Worm (Caenorhabditis elegans) whole organism, mixed stage, embryonic: ENCODE results near the gene pho-8.
A peak's percentile ranks its signal among the peaks of the same experiment; 100 is the strongest.

Experiments
- M03D4.4 ChIP-seq: sonication (generic microtip); optimal IDR thresholded peaks from 2 replicates; lab custom pipeline; 2017; ENCODE audit warnings: mild to moderate bottlenecking, missing genetic modification characterization, missing compliant biosample characterization
- bed-3 ChIP-seq: fragments of 200-800 bp; sonication (Bioruptor generic); optimal IDR thresholded peaks from 3 replicates; lab custom pipeline; 2018; ENCODE audit warnings: mild to moderate bottlenecking, missing genetic modification characterization, moderate library complexity, missing compliant biosample characterization
- ceh-39 ChIP-seq: fragments of 150-350 bp; optimal IDR thresholded peaks from 2 replicates; lab custom pipeline; 2014; ENCODE audit warnings: missing biosample characterization, missing genetic modification characterization
- ceh-43 ChIP-seq: fragments of 200-800 bp; sonication (Bioruptor generic); optimal IDR thresholded peaks from 2 replicates; lab custom pipeline; 2018; ENCODE audit warnings: mild to moderate bottlenecking, missing genetic modification characterization, moderate library complexity, missing compliant biosample characterization
- ceh-83 ChIP-seq: fragments of 200-800 bp; sonication (Bioruptor generic); optimal IDR thresholded peaks from 2 replicates; lab custom pipeline; 2018; ENCODE audit warnings: mild to moderate bottlenecking, missing genetic modification characterization, missing compliant biosample characterization
- ces-1 ChIP-seq: fragments of 150-350 bp; optimal IDR thresholded peaks from 2 replicates; lab custom pipeline; 2014; ENCODE audit warnings: missing biosample characterization, missing genetic modification reagents, missing genetic modification characterization
- cnd-1 ChIP-seq: fragments of 200-800 bp; sonication (Bioruptor generic); optimal IDR thresholded peaks from 2 replicates; lab custom pipeline; 2018; ENCODE audit warnings: mild to moderate bottlenecking, missing genetic modification characterization, missing compliant biosample characterization
- drap-1 ChIP-seq: fragments of 200-800 bp; sonication (Bioruptor generic); optimal IDR thresholded peaks from 3 replicates; lab custom pipeline; 2018; ENCODE audit warnings: mild to moderate bottlenecking, missing genetic modification characterization, missing compliant biosample characterization
- elt-1 ChIP-seq: sonication (generic microtip); optimal IDR thresholded peaks from 2 replicates; lab custom pipeline; 2017; ENCODE audit warnings: missing genetic modification characterization, mild to moderate bottlenecking, missing compliant biosample characterization, antibody characterized with exemption, moderate library complexity, borderline replicate concordance; ENCODE audit not compliant: insufficient read depth
- elt-3 ChIP-seq: fragments of 150-350 bp; optimal IDR thresholded peaks from 2 replicates; lab custom pipeline; 2014; ENCODE audit warnings: missing biosample characterization, missing genetic modification characterization
- hlh-1 ChIP-seq: fragments of 150-350 bp; optimal IDR thresholded peaks from 2 replicates; lab custom pipeline; 2014; ENCODE audit warnings: missing biosample characterization, missing genetic modification reagents, missing genetic modification characterization
- lin-13 ChIP-seq: fragments of 150-350 bp; optimal IDR thresholded peaks from 2 replicates; lab custom pipeline; 2014; ENCODE audit warnings: missing biosample characterization, missing genetic modification characterization
- lin-32 ChIP-seq: fragments of 200-800 bp; sonication (Bioruptor generic); optimal IDR thresholded peaks from 2 replicates; lab custom pipeline; 2018; ENCODE audit warnings: mild to moderate bottlenecking, missing genetic modification characterization, missing compliant biosample characterization
- lsy-2 ChIP-seq: fragments of 150-350 bp; optimal IDR thresholded peaks from 2 replicates; lab custom pipeline; 2014; ENCODE audit warnings: missing biosample characterization, missing genetic modification characterization
- mep-1 ChIP-seq: fragments of 150-350 bp; optimal IDR thresholded peaks from 2 replicates; lab custom pipeline; 2017; ENCODE audit warnings: missing biosample characterization, missing genetic modification reagents, missing genetic modification characterization, inconsistent platforms
- mls-2 ChIP-seq: sonication (generic microtip); optimal IDR thresholded peaks from 2 replicates; lab custom pipeline; 2016; ENCODE audit warnings: mild to moderate bottlenecking, missing genetic modification characterization, moderate library complexity, missing compliant biosample characterization
- nhr-12 ChIP-seq: fragments of 150-350 bp; optimal IDR thresholded peaks from 2 replicates; lab custom pipeline; 2014; ENCODE audit warnings: missing biosample characterization, missing genetic modification characterization
- nhr-2 ChIP-seq: fragments of 150-350 bp; optimal IDR thresholded peaks from 2 replicates; lab custom pipeline; 2014; ENCODE audit warnings: missing biosample characterization, missing genetic modification characterization
- nhr-237 ChIP-seq: fragments of 150-350 bp; optimal IDR thresholded peaks from 2 replicates; lab custom pipeline; 2014; ENCODE audit warnings: missing biosample characterization, missing genetic modification characterization
- nhr-28 ChIP-seq: fragments of 150-350 bp; optimal IDR thresholded peaks from 2 replicates; lab custom pipeline; 2014; ENCODE audit warnings: missing biosample characterization, missing genetic modification characterization
- nhr-76 ChIP-seq: sonication (generic microtip); optimal IDR thresholded peaks from 2 replicates; lab custom pipeline; 2017; ENCODE audit warnings: missing biosample characterization, missing genetic modification characterization
- pha-4 ChIP-seq: fragments of 150-350 bp; optimal IDR thresholded peaks from 2 replicates; lab custom pipeline; 2018; ENCODE audit warnings: missing biosample characterization, missing genetic modification reagents, missing genetic modification characterization
- sem-2 ChIP-seq: fragments of 200-800 bp; sonication (Bioruptor generic); optimal IDR thresholded peaks from 2 replicates; lab custom pipeline; 2018; ENCODE audit warnings: mild to moderate bottlenecking, missing genetic modification characterization, missing compliant biosample characterization
- snpc-4 ChIP-seq: fragments of 150-350 bp; optimal IDR thresholded peaks from 2 replicates; lab custom pipeline; 2014; ENCODE audit warnings: missing biosample characterization, missing genetic modification characterization
- tbx-8 ChIP-seq: fragments of 200-800 bp; sonication (Bioruptor generic); optimal IDR thresholded peaks from 2 replicates; lab custom pipeline; 2018; ENCODE audit warnings: mild to moderate bottlenecking, missing genetic modification characterization, moderate library complexity, missing compliant biosample characterization
- unc-120 ChIP-seq: sonication (generic microtip); optimal IDR thresholded peaks from 2 replicates; lab custom pipeline; 2017; ENCODE audit warnings: missing genetic modification characterization, missing compliant biosample characterization; ENCODE audit not compliant: poor library complexity, severe bottlenecking
- unc-62 ChIP-seq: fragments of 150-350 bp; optimal IDR thresholded peaks from 2 replicates; lab custom pipeline; 2014; ENCODE audit warnings: missing biosample characterization, missing genetic modification reagents, missing genetic modification characterization
- zip-8 ChIP-seq: fragments of 150-350 bp; optimal IDR thresholded peaks from 2 replicates; lab custom pipeline; 2014; ENCODE audit warnings: missing biosample characterization, missing genetic modification characterization
- ztf-11 ChIP-seq: fragments of 150-350 bp; optimal IDR thresholded peaks from 2 replicates; lab custom pipeline; 2014; ENCODE audit warnings: missing biosample characterization, missing genetic modification characterization

Gene pho-8

ce11 chrV:11858299-11858698, 24.9 kb downstream of the pho-8 start:
- TF ChIP-seq elt-1 (tag; lab: Kevin White, UChicago) (peak; percentile 77), lsy-2 (tag; lab: Kevin White, UChicago) (no peak)
- TF ChIP-seq, all 35 proteins: peak for 1

- TF ChIP-seq lin-32 (GFP tag; lab: Kevin White, UChicago) (no peak), nhr-12 (tag; lab: Kevin White, UChicago) (no peak), elt-3 (tag; lab: Kevin White, UChicago) (no peak), nhr-237 (tag; lab: Kevin White, UChicago) (no peak), unc-62 (GFP tag; lab: Kevin White, UChicago) (no peak), snpc-4 (tag; lab: Kevin White, UChicago) (no peak), ceh-83 (GFP tag; lab: Kevin White, UChicago) (no peak), unc-120 (tag; lab: Kevin White, UChicago) (no peak), nhr-76 (tag; lab: Kevin White, UChicago) (no peak), tbx-8 (no peak)
- TF ChIP-seq, all 35 proteins: peak for 0
Observed at ce11 chrV:11859082-11859858, 25.9 kb downstream of the pho-8 start.

- TF ChIP-seq ceh-43 (GFP tag; lab: Kevin White, UChicago) (no peak), tbx-8 (no peak), nhr-28 (tag; lab: Kevin White, UChicago) (no peak), mls-2 (no peak), nhr-237 (tag; lab: Kevin White, UChicago) (no peak), bed-3 (no peak), unc-120 (tag; lab: Kevin White, UChicago) (no peak), lsy-2 (tag; lab: Kevin White, UChicago) (no peak), ztf-11 (tag; lab: Kevin White, UChicago) (no peak), unc-62 (GFP tag; lab: Kevin White, UChicago) (no peak), M03D4.4 (no peak), drap-1 (no peak), nhr-12 (tag; lab: Kevin White, UChicago) (no peak), zip-8 (no peak), sem-2 (GFP tag; lab: Kevin White, UChicago) (no peak), elt-1 (tag; lab: Kevin White, UChicago) (no peak), cnd-1 (tag; lab: Kevin White, UChicago) (no peak)
Observed at ce11 chrV:11860375-11860774, 27.0 kb downstream of the pho-8 start, which contains the start of gene R13H4.5. TSS of gene R13H4.5 (plus strand) at chrV:11860675.

- TF ChIP-seq nhr-76 (tag; lab: Kevin White, UChicago) (no peak), unc-120 (tag; lab: Kevin White, UChicago) (no peak), ces-1 (GFP tag; lab: Kevin White, UChicago) (no peak), elt-3 (tag; lab: Kevin White, UChicago) (no peak), sem-2 (GFP tag; lab: Kevin White, UChicago) (no peak), pha-4 (tag; lab: Kevin White, UChicago) (no peak), M03D4.4 (no peak), ceh-43 (GFP tag; lab: Kevin White, UChicago) (no peak), nhr-237 (tag; lab: Kevin White, UChicago) (no peak), ceh-39 (tag; lab: Kevin White, UChicago) (no peak), ztf-11 (tag; lab: Kevin White, UChicago) (no peak), lin-13 (tag; lab: Kevin White, UChicago) (no peak), lin-32 (GFP tag; lab: Kevin White, UChicago) (no peak), nhr-2 (no peak), ceh-83 (GFP tag; lab: Kevin White, UChicago) (no peak)
Observed at ce11 chrV:11861880-11862544, 28.6 kb downstream of the pho-8 start.

ce11 chrV:11862817-11863216, 29.4 kb downstream of the pho-8 start, which contains the start of gene R13H4.6:
TSS of gene R13H4.6 (plus strand) at chrV:11863117.
- TF ChIP-seq pha-4 (tag; lab: Kevin White, UChicago) (no peak), nhr-12 (tag; lab: Kevin White, UChicago) (no peak), bed-3 (no peak), lin-32 (GFP tag; lab: Kevin White, UChicago) (no peak), hlh-1 (no peak), lsy-2 (tag; lab: Kevin White, UChicago) (no peak), elt-3 (tag; lab: Kevin White, UChicago) (no peak), M03D4.4 (no peak), ceh-43 (GFP tag; lab: Kevin White, UChicago) (no peak), ces-1 (GFP tag; lab: Kevin White, UChicago) (no peak), nhr-76 (tag; lab: Kevin White, UChicago) (no peak), zip-8 (no peak), elt-1 (tag; lab: Kevin White, UChicago) (no peak), mep-1 (tag; lab: Kevin White, UChicago) (no peak), unc-62 (GFP tag; lab: Kevin White, UChicago) (no peak)
- TF ChIP-seq, all 35 proteins: peak for 0
